Fruit fly (Drosophila melanogaster): ENCODE measurements around the gene CG34277.

- no peak for TF ChIP-seq CG4328 (GFP tag; optimal IDR thresholded peaks at IDR 0.05)
- TF ChIP-seq CG15601 (tag; optimal IDR thresholded peaks at IDR 0.05): no peak
- no peak for TF ChIP-seq sima (GFP tag; optimal IDR thresholded peaks at IDR 0.05)
- no peak for TF ChIP-seq aop (GFP tag; IDR thresholded peaks at IDR 0.05)
- no peak for TF ChIP-seq ken (GFP tag; IDR thresholded peaks at IDR 0.05)
- no peak for TF ChIP-seq CG8478 (optimal IDR thresholded peaks at IDR 0.05)
- no peak for TF ChIP-seq PHDP (tag; optimal IDR thresholded peaks at IDR 0.05)
Measured at dm6 chr3R:5412306-5412705, 43.0 kb downstream of the CG34277 start, which contains the start of gene Orco.
